Worm (Caenorhabditis elegans) whole organism, young adult: ENCODE data around the gene C48B4.9.
A peak's percentile ranks its signal among the peaks of the same experiment; 100 is the strongest.

Experiments
- B0261.1 ChIP-seq: sonication (generic microtip); optimal IDR thresholded peaks from 2 replicates; lab custom pipeline; 2016; ENCODE audit warnings: mild to moderate bottlenecking, missing genetic modification characterization, moderate library complexity, missing compliant biosample characterization
- B0336.3 ChIP-seq: fragments of 200-800 bp; sonication (Bioruptor generic); IDR thresholded peaks from 2 replicates; pipeline ENCODE4 v1.3.6; 2022; ENCODE audit warnings: missing genetic modification characterization, missing compliant biosample characterization
- F57C9.4 ChIP-seq: sonication (generic microtip); optimal IDR thresholded peaks from 2 replicates; lab custom pipeline; 2017; ENCODE audit warnings: mild to moderate bottlenecking, missing genetic modification characterization, missing compliant biosample characterization
- T26A5.8 ChIP-seq: sonication (generic microtip); optimal IDR thresholded peaks from 2 replicates; lab custom pipeline; 2016; ENCODE audit warnings: missing genetic modification characterization, missing compliant biosample characterization
- Y53G8AR.9 ChIP-seq: fragments of 200-800 bp; sonication (Bioruptor generic); conservative IDR thresholded peaks from 2 replicates; pipeline ENCODE4 v1.3.6; 2022; ENCODE audit warnings: missing genetic modification reagents, missing genetic modification characterization, missing compliant biosample characterization
- ZK185.1 ChIP-seq: sonication (generic microtip); optimal IDR thresholded peaks from 2 replicates; lab custom pipeline; 2016; ENCODE audit warnings: mild to moderate bottlenecking, missing genetic modification characterization, missing compliant biosample characterization; ENCODE audit not compliant: poor library complexity, severe bottlenecking
- akir-1 ChIP-seq: fragments of 200-800 bp; sonication (Bioruptor generic); optimal IDR thresholded peaks from 2 replicates; lab custom pipeline; 2018; ENCODE audit warnings: mild to moderate bottlenecking, missing genetic modification characterization, moderate library complexity, missing compliant biosample characterization
- aptf-2 ChIP-seq: fragments of 200-800 bp; sonication (Bioruptor generic); conservative IDR thresholded peaks from 2 replicates; pipeline ENCODE4 v1.3.6; 2022; ENCODE audit warnings: missing genetic modification reagents, missing genetic modification characterization, missing compliant biosample characterization
- atf-7 ChIP-seq: sonication (generic microtip); optimal IDR thresholded peaks from 2 replicates; lab custom pipeline; 2017; ENCODE audit warnings: mild to moderate bottlenecking, missing genetic modification characterization, missing compliant biosample characterization
- athp-1 ChIP-seq: sonication (generic microtip); optimal IDR thresholded peaks from 2 replicates; lab custom pipeline; 2017; ENCODE audit warnings: mild to moderate bottlenecking, missing genetic modification characterization, missing compliant biosample characterization
- attf-5 ChIP-seq: fragments of 200-800 bp; sonication (Bioruptor generic); optimal IDR thresholded peaks from 2 replicates; lab custom pipeline; 2018; ENCODE audit warnings: mild to moderate bottlenecking, missing genetic modification characterization, missing compliant biosample characterization
- ccch-3 ChIP-seq: fragments of 200-800 bp; sonication (Bioruptor generic); optimal IDR thresholded peaks from 2 replicates; lab custom pipeline; 2018; ENCODE audit warnings: mild to moderate bottlenecking, missing genetic modification characterization, missing compliant biosample characterization
- cebp-1 ChIP-seq, 2 experiments: fragments of 200-800 bp in 1 of 2; sonication (Bioruptor generic) in 1 of 2; sonication (generic microtip) in 1 of 2; IDR thresholded peaks in 1 of 2; optimal IDR thresholded peaks in 1 of 2; 2 replicates each; pipeline versions ENCODE4 v1.3.6 to Lab custom; 2017 to 2022; ENCODE audit warnings: missing compliant biosample characterization in 2 of 2, missing genetic modification characterization in 2 of 2, mild to moderate bottlenecking in 1 of 2, missing genetic modification reagents in 1 of 2, moderate library complexity in 1 of 2
- efl-1 ChIP-seq: fragments of 150-350 bp; optimal IDR thresholded peaks from 2 replicates; lab custom pipeline; 2014; ENCODE audit warnings: missing biosample characterization, missing genetic modification reagents, missing genetic modification characterization
- egrh-3 ChIP-seq: fragments of 200-800 bp; sonication (Bioruptor generic); IDR thresholded peaks from 2 replicates; pipeline ENCODE4 v1.3.6; 2022; ENCODE audit warnings: missing genetic modification reagents, missing genetic modification characterization, missing compliant biosample characterization
- him-1 ChIP-seq: sonication (generic microtip); optimal IDR thresholded peaks from 2 replicates; lab custom pipeline; 2016; ENCODE audit warnings: missing genotype, missing genetic modification reagents, missing genetic modification characterization, missing compliant biosample characterization
- hmg-1.2 ChIP-seq: fragments of 200-800 bp; sonication (Bioruptor generic); IDR thresholded peaks from 2 replicates; pipeline ENCODE4 v1.3.6; 2022; ENCODE audit warnings: missing genetic modification reagents, missing genetic modification characterization, missing compliant biosample characterization
- lin-35 ChIP-seq, 3 experiments: fragments of 150-350 bp in 2 of 3; sonication (generic microtip) in 1 of 3; optimal IDR thresholded peaks; 2 replicates each; lab custom pipeline; 2014 to 2018; ENCODE audit warnings: missing biosample characterization in 3 of 3, missing genetic modification characterization in 3 of 3, missing genetic modification reagents in 3 of 3
- lin-40 ChIP-seq: sonication (generic microtip); optimal IDR thresholded peaks from 2 replicates; lab custom pipeline; 2016; ENCODE audit warnings: missing genetic modification characterization, mild to moderate bottlenecking, missing compliant biosample characterization, missing genotype, missing genetic modification reagents
- lir-1 ChIP-seq: fragments of 200-800 bp; sonication (Bioruptor generic); conservative IDR thresholded peaks from 2 replicates; pipeline ENCODE4 v1.3.6; 2022; ENCODE audit warnings: missing genetic modification reagents, missing genetic modification characterization, missing compliant biosample characterization
- madf-6 ChIP-seq: fragments of 200-800 bp; sonication (Bioruptor generic); IDR thresholded peaks from 2 replicates; pipeline ENCODE4 v1.3.6; 2022; ENCODE audit warnings: missing genetic modification reagents, missing genetic modification characterization, missing compliant biosample characterization
- mel-28 ChIP-seq: sonication (generic microtip); optimal IDR thresholded peaks from 2 replicates; lab custom pipeline; 2016; ENCODE audit warnings: borderline replicate concordance, mild to moderate bottlenecking, missing genetic modification characterization, missing compliant biosample characterization
- nhr-120 ChIP-seq: fragments of 200-800 bp; sonication (Bioruptor generic); IDR thresholded peaks from 2 replicates; pipeline ENCODE4 v1.3.6; 2022; ENCODE audit warnings: missing genetic modification characterization, missing compliant biosample characterization
- nhr-27 ChIP-seq: fragments of 200-800 bp; sonication (Bioruptor generic); optimal IDR thresholded peaks from 2 replicates; lab custom pipeline; 2018; ENCODE audit warnings: mild to moderate bottlenecking, missing genetic modification characterization, moderate library complexity, missing compliant biosample characterization
- nhr-90 ChIP-seq: sonication (generic microtip); optimal IDR thresholded peaks from 2 replicates; lab custom pipeline; 2016; ENCODE audit warnings: missing genotype, mild to moderate bottlenecking, missing genetic modification characterization, missing compliant biosample characterization
- snpc-1.3 ChIP-seq: sonication (generic microtip); optimal IDR thresholded peaks from 2 replicates; lab custom pipeline; 2017; ENCODE audit warnings: missing genetic modification characterization, mild to moderate bottlenecking, missing compliant biosample characterization, antibody characterized with exemption, moderate library complexity, missing genotype, missing genetic modification reagents; ENCODE audit not compliant: insufficient read depth
- tbp1 ChIP-seq: fragments of 200-800 bp; sonication (Bioruptor generic); optimal IDR thresholded peaks from 2 replicates; lab custom pipeline; 2018; ENCODE audit warnings: mild to moderate bottlenecking, missing genetic modification characterization, missing compliant biosample characterization
- xnd-1 ChIP-seq: sonication (generic microtip); optimal IDR thresholded peaks from 2 replicates; lab custom pipeline; 2016; ENCODE audit warnings: missing genotype, missing genetic modification reagents, missing genetic modification characterization, missing compliant biosample characterization
- ztf-18 ChIP-seq: sonication (generic microtip); optimal IDR thresholded peaks from 2 replicates; lab custom pipeline; 2016; ENCODE audit warnings: missing genotype, mild to moderate bottlenecking, missing genetic modification characterization, missing compliant biosample characterization
- ztf-22 ChIP-seq: fragments of 200-800 bp; sonication (Bioruptor generic); optimal IDR thresholded peaks from 2 replicates; lab custom pipeline; 2018; ENCODE audit warnings: mild to moderate bottlenecking, missing genetic modification characterization, moderate library complexity, missing compliant biosample characterization
- ztf-3 ChIP-seq: fragments of 200-800 bp; sonication (Bioruptor generic); optimal IDR thresholded peaks from 2 replicates; lab custom pipeline; 2018; ENCODE audit warnings: mild to moderate bottlenecking, missing genetic modification characterization, missing compliant biosample characterization
- ztf-6 ChIP-seq: fragments of 200-800 bp; sonication (Bioruptor generic); IDR thresholded peaks from 2 replicates; pipeline ENCODE4 v1.3.6; 2022; ENCODE audit warnings: missing genetic modification reagents, missing genetic modification characterization, missing compliant biosample characterization

C48B4.9 gene

DNA sequence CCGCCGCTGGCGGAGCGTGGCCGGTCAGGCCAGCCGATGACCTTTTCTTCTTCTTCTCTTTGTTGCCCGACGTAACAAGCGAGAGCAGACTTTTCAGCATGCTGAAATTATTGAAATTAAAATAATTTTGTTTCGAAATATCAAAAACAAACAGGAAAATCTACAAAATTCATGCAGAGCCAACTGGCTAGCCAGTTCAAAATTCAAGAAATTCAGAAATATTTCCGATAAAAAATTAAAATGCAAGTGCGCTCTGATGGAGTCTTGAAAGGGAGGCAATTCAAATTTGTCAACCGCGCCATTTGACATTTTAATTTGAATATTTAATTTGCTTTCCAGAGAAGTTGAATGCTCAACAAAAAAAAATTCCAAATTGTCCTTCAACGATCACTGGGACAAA is 37.5 kb upstream of the C48B4.9 start, which contains the start of gene F58A4.2:
Gene F58A4.2 (minus strand): TSS at position 101 of the 400 bp plus-strand sequence.
- TF ChIP-seq cebp-1 (GFP tag; IDR thresholded peaks at IDR 0.05; lab: Robert Waterston, UW) (no peak), cebp-1 (tag; optimal IDR thresholded peaks at IDR 0.05; lab: Kevin White, UChicago) (no peak), atf-7 (tag; lab: Kevin White, UChicago) (no peak), F57C9.4 (no peak), efl-1 (GFP tag; lab: Kevin White, UChicago) (peak; percentile 26), ztf-6 (GFP tag; lab: Robert Waterston, UW) (no peak)

DNA sequence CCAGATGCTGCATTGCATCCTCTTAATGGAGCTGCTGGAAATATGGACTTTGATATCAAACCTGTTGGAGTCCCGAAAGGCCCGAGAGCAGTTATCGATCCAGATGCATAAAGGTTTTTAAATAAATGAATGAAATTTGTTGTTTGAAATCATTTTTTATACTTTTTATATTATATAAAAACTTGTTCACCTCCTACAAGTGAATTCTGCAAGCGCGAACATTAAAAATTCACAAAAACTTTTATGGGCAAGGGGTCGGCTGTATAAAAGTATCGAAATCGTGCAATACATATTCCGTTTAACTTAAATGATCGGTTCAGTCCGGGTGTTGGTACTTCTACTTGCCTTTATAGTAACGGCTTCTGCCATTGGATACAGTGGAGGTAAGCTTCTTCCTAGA is 35.0 kb upstream of the C48B4.9 start, which contains the start of gene F58A4.1:
Gene F58A4.1 (plus strand): TSS at position 301 of the 400 bp plus-strand sequence.
- TF ChIP-seq ztf-18 (tag; lab: Kevin White, UChicago) (no peak), attf-5 (GFP tag; lab: Kevin White, UChicago) (no peak), aptf-2 (GFP tag; lab: Robert Waterston, UW) (no peak), madf-6 (GFP tag; lab: Robert Waterston, UW) (no peak), snpc-1.3 (tag; lab: Kevin White, UChicago) (no peak), ztf-22 (GFP tag; lab: Kevin White, UChicago) (no peak)

DNA sequence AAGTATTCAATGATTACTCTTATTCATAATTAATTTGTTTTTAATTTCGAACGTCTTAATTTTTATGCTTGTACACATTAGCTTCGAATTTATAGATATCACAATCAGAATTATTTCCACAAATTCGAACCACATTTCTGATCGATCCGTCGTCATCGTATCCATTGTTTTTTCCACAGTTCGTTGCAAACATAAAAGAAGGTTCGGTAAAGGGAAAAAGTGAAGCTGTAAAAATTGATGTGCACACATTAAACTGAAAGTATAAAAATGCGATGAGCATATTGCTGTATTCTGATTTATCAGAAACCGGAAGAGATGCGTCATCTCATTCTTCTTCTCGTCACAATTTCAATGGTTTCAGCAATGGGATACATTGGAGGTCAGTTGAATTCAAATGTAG is 33.9 kb upstream of the C48B4.9 start, which contains the start of gene C48B4.12:
Gene C48B4.12 (plus strand): TSS at position 301 of the 400 bp plus-strand sequence.
- no peak for TF ChIP-seq him-1 (tag; lab: Kevin White, UChicago)
- no peak for TF ChIP-seq lir-1 (GFP tag; lab: Robert Waterston, UW)
- no peak for TF ChIP-seq xnd-1 (tag; lab: Kevin White, UChicago)
- no peak for TF ChIP-seq hmg-1.2 (GFP tag; lab: Robert Waterston, UW)
- TF ChIP-seq akir-1 (GFP tag; lab: Kevin White, UChicago), result no peak
- no peak for TF ChIP-seq Y53G8AR.9 (GFP tag; lab: Robert Waterston, UW)
- no peak for TF ChIP-seq ztf-3 (GFP tag; lab: Kevin White, UChicago)
- TF ChIP-seq ccch-3 (GFP tag; lab: Kevin White, UChicago), result no peak
- TF ChIP-seq athp-1 (tag; lab: Kevin White, UChicago), result no peak
- TF ChIP-seq B0261.1, result no peak
- TF ChIP-seq nhr-120 (GFP tag; lab: Robert Waterston, UW), result no peak
- no peak for TF ChIP-seq nhr-90
- TF ChIP-seq B0336.3 (GFP tag; lab: Robert Waterston, UW), result no peak
- TF ChIP-seq nhr-27, result no peak
- TF ChIP-seq tbp1 (GFP tag; lab: Kevin White, UChicago), result no peak
- no peak for TF ChIP-seq lin-35 (GFP tag; optimal IDR thresholded peaks at IDR 0.05; lab: Kevin White, UChicago)
- no peak for TF ChIP-seq mel-28 (tag; lab: Kevin White, UChicago)

DNA sequence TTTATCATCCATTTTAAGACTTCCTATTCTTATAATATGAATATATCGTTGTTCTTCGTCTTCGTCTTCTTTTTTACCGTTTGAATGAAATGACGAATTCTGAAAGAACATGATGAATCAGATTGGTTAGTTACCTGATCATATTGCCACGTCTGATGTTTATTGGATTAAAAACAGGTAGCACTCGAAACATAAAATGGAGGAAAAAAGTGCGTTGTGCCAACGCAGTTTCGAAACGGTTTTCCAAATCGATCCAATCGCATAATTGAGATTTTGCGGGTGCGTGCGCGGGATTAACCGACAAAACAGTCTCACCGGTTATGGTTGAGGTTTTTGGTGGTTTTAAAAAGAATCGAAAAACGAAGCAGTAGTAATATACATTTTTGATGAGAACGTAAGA is 32.4 kb upstream of the C48B4.9 start, which contains the start of gene rom-2:
Gene rom-2 (minus strand): TSS at position 101 of the 400 bp plus-strand sequence.
- TF ChIP-seq lin-40 (tag; lab: Kevin White, UChicago) (no peak), ZK185.1 (tag; lab: Kevin White, UChicago) (no peak), egrh-3 (GFP tag; lab: Robert Waterston, UW) (no peak), T26A5.8 (no peak)
